Worm (Caenorhabditis elegans) whole organism, late embryonic: ENCODE measurements around the gene hpo-9.

Source experiments
- C08G9.2 ChIP-seq: sonication (generic microtip); optimal IDR thresholded peaks from 2 replicates; lab custom pipeline; 2016; ENCODE audit warnings: mild to moderate bottlenecking, missing genetic modification characterization, moderate library complexity, missing compliant biosample characterization
- C38D4.7 ChIP-seq: fragments of 200-800 bp; sonication (Bioruptor generic); optimal IDR thresholded peaks from 2 replicates; lab custom pipeline; 2018; ENCODE audit warnings: mild to moderate bottlenecking, missing genetic modification characterization, moderate library complexity, missing compliant biosample characterization
- K02D7.2 ChIP-seq: sonication (generic microtip); optimal IDR thresholded peaks from 2 replicates; lab custom pipeline; 2017; ENCODE audit warnings: mild to moderate bottlenecking, missing genetic modification characterization, missing compliant biosample characterization
- K09A11.1 ChIP-seq: sonication (generic microtip); optimal IDR thresholded peaks from 2 replicates; lab custom pipeline; 2017; ENCODE audit warnings: antibody characterized with exemption, mild to moderate bottlenecking, missing genetic modification characterization, missing compliant biosample characterization; ENCODE audit not compliant: insufficient read depth
- T23F11.4 ChIP-seq: fragments of 200-800 bp; sonication (Bioruptor generic); optimal IDR thresholded peaks from 2 replicates; lab custom pipeline; 2018; ENCODE audit warnings: mild to moderate bottlenecking, missing genetic modification characterization, missing compliant biosample characterization
- Y22D7AL.16 ChIP-seq: sonication (generic microtip); optimal IDR thresholded peaks from 2 replicates; lab custom pipeline; 2016; ENCODE audit warnings: missing genetic modification characterization, missing compliant biosample characterization
- ahr-1 ChIP-seq: sonication (generic microtip); optimal IDR thresholded peaks from 2 replicates; lab custom pipeline; 2016; ENCODE audit warnings: missing genetic modification characterization, missing compliant biosample characterization
- ceh-19 ChIP-seq: fragments of 200-800 bp; sonication (Bioruptor generic); optimal IDR thresholded peaks from 2 replicates; lab custom pipeline; 2018; ENCODE audit warnings: mild to moderate bottlenecking, missing genetic modification characterization, missing compliant biosample characterization
- ceh-22 ChIP-seq: sonication (generic microtip); optimal IDR thresholded peaks from 2 replicates; lab custom pipeline; 2017; ENCODE audit warnings: missing biosample characterization, missing genetic modification characterization
- ceh-24 ChIP-seq: sonication (generic microtip); optimal IDR thresholded peaks from 2 replicates; lab custom pipeline; 2016; ENCODE audit warnings: mild to moderate bottlenecking, missing genetic modification characterization, missing compliant biosample characterization
- ceh-30 ChIP-seq: fragments of 150-350 bp; optimal IDR thresholded peaks from 2 replicates; lab custom pipeline; 2014; ENCODE audit warnings: missing biosample characterization, missing genetic modification characterization
- ceh-31 ChIP-seq: sonication (generic microtip); optimal IDR thresholded peaks from 2 replicates; lab custom pipeline; 2016; ENCODE audit warnings: missing genetic modification characterization, missing compliant biosample characterization
- ceh-34 ChIP-seq: sonication (generic microtip); optimal IDR thresholded peaks from 2 replicates; lab custom pipeline; 2016; ENCODE audit warnings: mild to moderate bottlenecking, missing genetic modification characterization, missing compliant biosample characterization
- ceh-45 ChIP-seq: fragments of 200-800 bp; sonication (Bioruptor generic); IDR thresholded peaks from 2 replicates; pipeline ENCODE4 v1.3.6; 2022; ENCODE audit warnings: missing genetic modification reagents, missing genetic modification characterization, missing compliant biosample characterization
- ceh-48 ChIP-seq: sonication (generic microtip); optimal IDR thresholded peaks from 2 replicates; lab custom pipeline; 2016; ENCODE audit warnings: missing genetic modification characterization, inconsistent platforms, missing compliant biosample characterization
- ceh-6 ChIP-seq: fragments of 200-800 bp; sonication (Bioruptor generic); optimal IDR thresholded peaks from 2 replicates; lab custom pipeline; 2018; ENCODE audit warnings: mild to moderate bottlenecking, missing genetic modification characterization, missing compliant biosample characterization
- che-1 ChIP-seq: sonication (generic microtip); optimal IDR thresholded peaks from 2 replicates; lab custom pipeline; 2016; ENCODE audit warnings: mild to moderate bottlenecking, missing genetic modification characterization, missing compliant biosample characterization
- dmd-4 ChIP-seq: sonication (generic microtip); optimal IDR thresholded peaks from 2 replicates; lab custom pipeline; 2016; ENCODE audit warnings: borderline replicate concordance, missing genetic modification characterization, missing compliant biosample characterization
- dve-1 ChIP-seq: sonication (generic microtip); optimal IDR thresholded peaks from 2 replicates; lab custom pipeline; 2017; ENCODE audit warnings: antibody characterized with exemption, mild to moderate bottlenecking, missing genetic modification characterization, missing compliant biosample characterization
- elt-4 ChIP-seq: sonication (generic microtip); optimal IDR thresholded peaks from 2 replicates; lab custom pipeline; 2016; ENCODE audit warnings: missing genetic modification characterization, missing compliant biosample characterization
- ets-4 ChIP-seq: sonication (generic microtip); optimal IDR thresholded peaks from 2 replicates; lab custom pipeline; 2016; ENCODE audit warnings: missing genetic modification characterization, missing compliant biosample characterization
- eyg-1 ChIP-seq: sonication (generic microtip); optimal IDR thresholded peaks from 2 replicates; lab custom pipeline; 2016; ENCODE audit warnings: missing genotype, missing genetic modification characterization, missing compliant biosample characterization
- fax-1 ChIP-seq: sonication (generic microtip); optimal IDR thresholded peaks from 2 replicates; lab custom pipeline; 2016; ENCODE audit warnings: missing genotype, missing genetic modification characterization, missing compliant biosample characterization
- fkh-6 ChIP-seq: sonication (generic microtip); optimal IDR thresholded peaks from 2 replicates; lab custom pipeline; 2016; ENCODE audit warnings: missing genetic modification characterization, missing compliant biosample characterization
- gmeb-2 ChIP-seq: sonication (generic microtip); optimal IDR thresholded peaks from 2 replicates; lab custom pipeline; 2016; ENCODE audit warnings: missing genetic modification characterization, inconsistent platforms, missing compliant biosample characterization
- hlh-13 ChIP-seq: fragments of 200-800 bp; sonication (Bioruptor generic); optimal IDR thresholded peaks from 2 replicates; lab custom pipeline; 2018; ENCODE audit warnings: mild to moderate bottlenecking, missing genetic modification characterization, missing compliant biosample characterization
- hlh-15 ChIP-seq: sonication (generic microtip); optimal IDR thresholded peaks from 2 replicates; lab custom pipeline; 2016; ENCODE audit warnings: missing genetic modification characterization, missing compliant biosample characterization
- hlh-6 ChIP-seq: sonication (generic microtip); optimal IDR thresholded peaks from 2 replicates; lab custom pipeline; 2016; ENCODE audit warnings: missing genotype, missing genetic modification characterization, missing compliant biosample characterization
- hlh-8 ChIP-seq: sonication (generic microtip); optimal IDR thresholded peaks from 2 replicates; lab custom pipeline; 2016; ENCODE audit warnings: missing genotype, missing genetic modification characterization, missing compliant biosample characterization
- lim-6 ChIP-seq: sonication (generic microtip); optimal IDR thresholded peaks from 2 replicates; lab custom pipeline; 2016; ENCODE audit warnings: missing genetic modification characterization, missing compliant biosample characterization
- lin-11 ChIP-seq: fragments of 200-800 bp; sonication (Bioruptor generic); optimal IDR thresholded peaks from 2 replicates; lab custom pipeline; 2018; ENCODE audit warnings: mild to moderate bottlenecking, missing genetic modification characterization, missing compliant biosample characterization
- mec-3 ChIP-seq: sonication (generic microtip); optimal IDR thresholded peaks from 2 replicates; lab custom pipeline; 2016; ENCODE audit warnings: borderline replicate concordance, missing genetic modification characterization, missing compliant biosample characterization
- nfya-1 ChIP-seq: sonication (generic microtip); optimal IDR thresholded peaks from 2 replicates; lab custom pipeline; 2017; ENCODE audit warnings: missing genetic modification characterization, mild to moderate bottlenecking, missing compliant biosample characterization, antibody characterized with exemption, moderate library complexity
- nhr-11 ChIP-seq: fragments of 150-350 bp; optimal IDR thresholded peaks from 2 replicates; lab custom pipeline; 2014; ENCODE audit warnings: missing biosample characterization, missing genetic modification characterization
- nhr-232 ChIP-seq: sonication (generic microtip); optimal IDR thresholded peaks from 2 replicates; lab custom pipeline; 2016; ENCODE audit warnings: missing genetic modification characterization, missing compliant biosample characterization
- odd-2 ChIP-seq: sonication (generic microtip); optimal IDR thresholded peaks from 2 replicates; lab custom pipeline; 2017; ENCODE audit warnings: antibody characterized with exemption, mild to moderate bottlenecking, missing genetic modification characterization, missing compliant biosample characterization
- pag-3 ChIP-seq: sonication (generic microtip); optimal IDR thresholded peaks from 2 replicates; lab custom pipeline; 2016; ENCODE audit warnings: missing compliant biosample characterization, missing genetic modification characterization, borderline replicate concordance
- pat-9 ChIP-seq: fragments of 200-800 bp; sonication (Bioruptor generic); optimal IDR thresholded peaks from 2 replicates; lab custom pipeline; 2018; ENCODE audit warnings: mild to moderate bottlenecking, missing genetic modification characterization, moderate library complexity, missing compliant biosample characterization
- pax-1 ChIP-seq: fragments of 150-350 bp; optimal IDR thresholded peaks from 2 replicates; lab custom pipeline; 2014; ENCODE audit warnings: missing biosample characterization, missing genetic modification characterization
- pha-2 ChIP-seq: sonication (generic microtip); optimal IDR thresholded peaks from 2 replicates; lab custom pipeline; 2017; ENCODE audit warnings: mild to moderate bottlenecking, missing genetic modification characterization, missing compliant biosample characterization
- pha-4 ChIP-seq: fragments of 150-350 bp; optimal IDR thresholded peaks from 2 replicates; lab custom pipeline; 2018; ENCODE audit warnings: missing biosample characterization, missing genetic modification reagents, missing genetic modification characterization
- pqm-1 ChIP-seq: sonication (generic microtip); optimal IDR thresholded peaks from 2 replicates; lab custom pipeline; 2016; ENCODE audit warnings: missing genetic modification characterization, missing compliant biosample characterization
- pros-1 ChIP-seq: fragments of 150-350 bp; optimal IDR thresholded peaks from 2 replicates; lab custom pipeline; 2014; ENCODE audit warnings: missing biosample characterization, missing genetic modification reagents, missing genetic modification characterization
- ref-2 ChIP-seq: sonication (generic microtip); optimal IDR thresholded peaks from 2 replicates; lab custom pipeline; 2016; ENCODE audit warnings: missing genetic modification characterization, missing compliant biosample characterization
- rnt-1 ChIP-seq: sonication (generic microtip); optimal IDR thresholded peaks from 2 replicates; lab custom pipeline; 2016; ENCODE audit warnings: missing genetic modification characterization, missing compliant biosample characterization
- sdc-2 ChIP-seq: sonication (generic microtip); optimal IDR thresholded peaks from 2 replicates; lab custom pipeline; 2016; ENCODE audit warnings: missing genotype, missing genetic modification characterization, missing compliant biosample characterization
- sox-2 ChIP-seq: fragments of 200-800 bp; sonication (Bioruptor generic); IDR thresholded peaks from 2 replicates; pipeline ENCODE4 v1.3.6; 2022; ENCODE audit warnings: missing genetic modification reagents, missing genetic modification characterization, missing compliant biosample characterization
- sox-4 ChIP-seq: sonication (generic microtip); optimal IDR thresholded peaks from 2 replicates; lab custom pipeline; 2017; ENCODE audit warnings: mild to moderate bottlenecking, missing genetic modification characterization, inconsistent platforms, missing compliant biosample characterization
- tbx-2 ChIP-seq: sonication (generic microtip); optimal IDR thresholded peaks from 2 replicates; lab custom pipeline; 2016; ENCODE audit warnings: missing genetic modification characterization, missing compliant biosample characterization
- tbx-7 ChIP-seq: sonication (generic microtip); optimal IDR thresholded peaks from 2 replicates; lab custom pipeline; 2016; ENCODE audit warnings: missing genotype, missing genetic modification characterization, missing compliant biosample characterization
- unc-42 ChIP-seq: sonication (generic microtip); optimal IDR thresholded peaks from 2 replicates; lab custom pipeline; 2016; ENCODE audit warnings: missing genotype, missing genetic modification characterization, missing compliant biosample characterization
- unc-55 ChIP-seq: sonication (generic microtip); optimal IDR thresholded peaks from 2 replicates; lab custom pipeline; 2017; ENCODE audit warnings: missing biosample characterization, missing genetic modification reagents, missing genetic modification characterization
- zip-5 ChIP-seq: sonication (generic microtip); optimal IDR thresholded peaks from 2 replicates; lab custom pipeline; 2016; ENCODE audit warnings: missing genetic modification characterization, missing compliant biosample characterization

hpo-9 gene

ce11 chrV:7223941-7224340, 13.0 kb downstream of the hpo-9 start, which contains the start of gene C13F10.1:
Gene C13F10.1, plus strand, starts transcription at chrV:7224078.
- no peak for TF ChIP-seq pha-2 (tag; lab: Kevin White, UChicago)
- no peak for TF ChIP-seq K09A11.1
- no peak for TF ChIP-seq tbx-2 (tag; lab: Kevin White, UChicago)
- no peak for TF ChIP-seq eyg-1 (tag; lab: Kevin White, UChicago)
- TF ChIP-seq C38D4.7: no peak
- TF ChIP-seq pqm-1 (tag; lab: Kevin White, UChicago): no peak
- no peak for TF ChIP-seq pat-9 (tag; lab: Kevin White, UChicago)
- no peak for TF ChIP-seq ceh-30
- TF ChIP-seq pros-1 (tag; lab: Kevin White, UChicago): no peak
- TF ChIP-seq ets-4 (tag; lab: Kevin White, UChicago): no peak
- no peak for TF ChIP-seq zip-5
- TF ChIP-seq pag-3 (tag; lab: Kevin White, UChicago): no peak
- TF ChIP-seq ceh-45 (GFP tag; lab: Robert Waterston, UW): no peak
- TF ChIP-seq ceh-31 (tag; lab: Kevin White, UChicago): peak; percentile 16
- no peak for TF ChIP-seq fkh-6 (tag; lab: Kevin White, UChicago)
- TF ChIP-seq T23F11.4 (GFP tag; lab: Kevin White, UChicago): no peak
- no peak for TF ChIP-seq hlh-6 (tag; lab: Kevin White, UChicago)
- no peak for TF ChIP-seq lim-6
- no peak for TF ChIP-seq hlh-8 (tag; lab: Kevin White, UChicago)
- TF ChIP-seq nfya-1 (tag; lab: Kevin White, UChicago): peak; percentile 22
- TF ChIP-seq sox-2: no peak
- peak; percentile 46 for TF ChIP-seq unc-42 (tag; lab: Kevin White, UChicago)
- no peak for TF ChIP-seq pax-1 (tag; lab: Kevin White, UChicago)
- no peak for TF ChIP-seq dve-1 (tag; lab: Kevin White, UChicago)
- TF ChIP-seq Y22D7AL.16 (tag; lab: Kevin White, UChicago): no peak
- no peak for TF ChIP-seq che-1
- no peak for TF ChIP-seq nhr-11 (tag; lab: Kevin White, UChicago)
- peak; percentile 82 for TF ChIP-seq unc-55 (GFP tag; lab: Kevin White, UChicago)
- TF ChIP-seq ahr-1 (tag; lab: Kevin White, UChicago): no peak
- no peak for TF ChIP-seq K02D7.2 (tag; lab: Kevin White, UChicago)
- TF ChIP-seq tbx-7 (tag; lab: Kevin White, UChicago): no peak
- TF ChIP-seq sox-4 (tag; lab: Kevin White, UChicago): no peak
- peak; percentile 38 for TF ChIP-seq ceh-48 (tag; lab: Kevin White, UChicago)
- no peak for TF ChIP-seq nhr-232 (tag; lab: Kevin White, UChicago)
- no peak for TF ChIP-seq C08G9.2 (tag; lab: Kevin White, UChicago)
- no peak for TF ChIP-seq ref-2 (tag; lab: Kevin White, UChicago)
- TF ChIP-seq ceh-34: peak; percentile 26
- TF ChIP-seq ceh-19 (GFP tag; lab: Kevin White, UChicago): no peak
- TF ChIP-seq ceh-24 (tag; lab: Kevin White, UChicago): no peak
- TF ChIP-seq ceh-6 (GFP tag; lab: Kevin White, UChicago): no peak
- TF ChIP-seq pha-4 (tag; lab: Kevin White, UChicago): no peak
- no peak for TF ChIP-seq sdc-2 (tag; lab: Kevin White, UChicago)
- TF ChIP-seq rnt-1: peak; percentile 31
- no peak for TF ChIP-seq gmeb-2
- no peak for TF ChIP-seq ceh-22
- TF ChIP-seq odd-2 (tag; lab: Kevin White, UChicago): no peak
- TF ChIP-seq dmd-4 (tag; lab: Kevin White, UChicago): no peak
- TF ChIP-seq lin-11 (tag; lab: Kevin White, UChicago): no peak
- no peak for TF ChIP-seq elt-4 (tag; lab: Kevin White, UChicago)
- no peak for TF ChIP-seq hlh-15 (tag; lab: Kevin White, UChicago)
- no peak for TF ChIP-seq fax-1 (tag; lab: Kevin White, UChicago)
- TF ChIP-seq hlh-13 (GFP tag; lab: Kevin White, UChicago): no peak
- TF ChIP-seq mec-3 (tag; lab: Kevin White, UChicago): no peak
